Fruit fly (Drosophila melanogaster) whole organism, embryonic: ENCODE results near the gene Ac76E.
A peak's percentile ranks its signal among the peaks of the same experiment; 100 is the strongest.

ENCODE experiments used
- Adf1 ChIP-seq: fragments of 200-800 bp; sonication (Bioruptor generic); IDR thresholded peaks from 2 replicates; pipeline ENCODE4 v1.3.6; 2022; ENCODE audit warnings: missing biosample characterization, missing genetic modification characterization
- Awh ChIP-seq: fragments of 200-800 bp; sonication (Bioruptor generic); IDR thresholded peaks from 2 replicates; pipeline ENCODE4, ENCODE4 v1.3.6; 2022; ENCODE audit warnings: missing biosample characterization, missing genetic modification characterization
- Bgb ChIP-seq: fragments of 200-800 bp; sonication (Bioruptor generic); IDR thresholded peaks from 2 replicates; pipeline ENCODE4 v1.3.6; 2022; ENCODE audit warnings: missing biosample characterization, missing genetic modification characterization; ENCODE audit not compliant: partially characterized antibody
- CG10543 ChIP-seq: fragments of 200-800 bp; sonication (Bioruptor generic); optimal IDR thresholded peaks from 3 replicates; lab custom pipeline; 2017; ENCODE audit warnings: missing biosample characterization, mild to moderate bottlenecking, missing genetic modification characterization, moderate library complexity
- CG12769 ChIP-seq: fragments of 200-800 bp; sonication (Bioruptor generic); optimal IDR thresholded peaks from 2 replicates; lab custom pipeline; 2019; ENCODE audit warnings: missing biosample characterization, mild to moderate bottlenecking, missing genetic modification characterization, moderate library complexity
- CG13287 ChIP-seq: fragments of 200-800 bp; sonication (Bioruptor generic); IDR thresholded peaks from 2 replicates; pipeline ENCODE4 v1.3.6; 2022; ENCODE audit warnings: missing biosample characterization, missing genetic modification characterization; ENCODE audit not compliant: partially characterized antibody
- CG15073 ChIP-seq: fragments of 200-800 bp; sonication (Bioruptor generic); optimal IDR thresholded peaks from 2 replicates; lab custom pipeline; 2016; ENCODE audit warnings: missing biosample characterization, missing genetic modification characterization
- CG15696 ChIP-seq: fragments of 200-800 bp; sonication (Bioruptor generic); optimal IDR thresholded peaks from 2 replicates; lab custom pipeline; 2019; ENCODE audit warnings: missing biosample characterization, mild to moderate bottlenecking, missing genetic modification characterization, moderate library complexity
- CG1602 ChIP-seq: fragments of 200-800 bp; sonication (Bioruptor generic); optimal IDR thresholded peaks from 3 replicates; lab custom pipeline; 2016; ENCODE audit warnings: missing biosample characterization, missing genetic modification characterization
- CG2199 ChIP-seq: fragments of 200-800 bp; sonication (Bioruptor generic); IDR thresholded peaks from 3 replicates; pipeline ENCODE4 v1.3.6; 2022; ENCODE audit warnings: missing biosample characterization, missing genetic modification characterization
- CG30020 ChIP-seq: fragments of 200-800 bp; optimal IDR thresholded peaks from 2 replicates; lab custom pipeline; 2019; ENCODE audit warnings: missing biosample characterization, mild to moderate bottlenecking, missing genetic modification characterization, moderate library complexity
- CG30431 ChIP-seq: fragments of 200-800 bp; sonication (Bioruptor generic); optimal IDR thresholded peaks from 2 replicates; lab custom pipeline; 2017; ENCODE audit warnings: missing biosample characterization, missing genetic modification characterization
- CG32532 ChIP-seq: fragments of 200-800 bp; sonication (Bioruptor generic); IDR thresholded peaks from 2 replicates; pipeline ENCODE4 v1.3.6; 2022; ENCODE audit warnings: missing biosample characterization, missing genetic modification characterization
- CG32767 ChIP-seq: fragments of 200-800 bp; sonication (Bioruptor generic); IDR thresholded peaks from 2 replicates; pipeline ENCODE4 v1.3.6; 2022; ENCODE audit warnings: missing biosample characterization, missing genetic modification characterization
- CG33213 ChIP-seq: fragments of 200-800 bp; sonication (Bioruptor generic); optimal IDR thresholded peaks from 3 replicates; lab custom pipeline; 2016; ENCODE audit warnings: missing biosample characterization, missing genetic modification characterization
- CG3726 ChIP-seq: fragments of 200-800 bp; sonication (Bioruptor generic); IDR thresholded peaks from 3 replicates; pipeline ENCODE4, ENCODE4 v1.3.6; 2022; ENCODE audit warnings: missing biosample characterization, missing genetic modification characterization
- CG4617 ChIP-seq: fragments of 200-800 bp; sonication (Bioruptor generic); optimal IDR thresholded peaks from 3 replicates; lab custom pipeline; 2016; ENCODE audit warnings: missing biosample characterization, missing genetic modification characterization, borderline replicate concordance
- CG4730 ChIP-seq: fragments of 200-800 bp; sonication (Bioruptor generic); IDR thresholded peaks from 2 replicates; pipeline ENCODE4 v1.3.6; 2022; ENCODE audit warnings: missing biosample characterization, missing genetic modification characterization
- CG6765 ChIP-seq: fragments of 200-800 bp; sonication (Bioruptor generic); optimal IDR thresholded peaks from 3 replicates; lab custom pipeline; 2017; ENCODE audit warnings: missing biosample characterization, mild to moderate bottlenecking, missing genetic modification characterization
- CG6813 ChIP-seq: fragments of 200-800 bp; sonication (Bioruptor generic); optimal IDR thresholded peaks from 2 replicates; lab custom pipeline; 2017; ENCODE audit warnings: missing biosample characterization, missing genetic modification characterization, mild to moderate bottlenecking, moderate library complexity, missing genetic modification reagents
- CG9215 ChIP-seq: fragments of 200-800 bp; sonication (Bioruptor generic); IDR thresholded peaks from 2 replicates; pipeline ENCODE4 v1.3.6; 2022; ENCODE audit warnings: missing biosample characterization, missing genetic modification characterization
- D19A ChIP-seq: fragments of 200-800 bp; optimal IDR thresholded peaks from 3 replicates; lab custom pipeline; 2019; ENCODE audit warnings: missing biosample characterization, mild to moderate bottlenecking, missing genetic modification characterization, moderate library complexity
- Deaf1 ChIP-seq: fragments of 200-800 bp; optimal IDR thresholded peaks from 3 replicates; lab custom pipeline; 2019; ENCODE audit warnings: missing biosample characterization, mild to moderate bottlenecking, missing genetic modification characterization, moderate library complexity
- Dip3 ChIP-seq: fragments of 200-800 bp; sonication (Bioruptor generic); optimal IDR thresholded peaks from 3 replicates; lab custom pipeline; 2016; ENCODE audit warnings: missing biosample characterization, missing genetic modification characterization
- Eip74EF ChIP-seq, 2 experiments: fragments of 200-800 bp in 1 of 2; fragments of >200 bp in 1 of 2; sonication (Bioruptor generic) in 1 of 2; optimal IDR thresholded peaks; 2 replicates each; lab custom pipeline; 2017 to 2019; ENCODE audit warnings: missing biosample characterization in 2 of 2, missing genetic modification characterization in 2 of 2, mild to moderate bottlenecking in 1 of 2, moderate library complexity in 1 of 2
- Kr ChIP-seq: fragments of 200-800 bp; sonication (Bioruptor generic); optimal IDR thresholded peaks from 2 replicates; lab custom pipeline; 2017; ENCODE audit warnings: missing biosample characterization, mild to moderate bottlenecking, missing genetic modification characterization
- ab ChIP-seq: fragments of 200-800 bp; sonication (Bioruptor generic); optimal IDR thresholded peaks from 2 replicates; lab custom pipeline; 2016; ENCODE audit warnings: missing biosample characterization, missing genetic modification characterization
- abd-A ChIP-seq: fragments of 200-800 bp; sonication (Bioruptor generic); optimal IDR thresholded peaks from 3 replicates; lab custom pipeline; 2019; ENCODE audit warnings: missing biosample characterization, mild to moderate bottlenecking, missing genetic modification characterization, moderate library complexity
- ase ChIP-seq: fragments of 200-800 bp; sonication (Bioruptor generic); IDR thresholded peaks from 3 replicates; pipeline ENCODE4 v1.3.6; 2022; ENCODE audit warnings: missing biosample characterization, missing genetic modification characterization
- bbx ChIP-seq: fragments of 200-800 bp; sonication (Bioruptor generic); IDR thresholded peaks from 2 replicates; pipeline ENCODE4 v1.3.6; 2022; ENCODE audit warnings: missing biosample characterization, missing genetic modification characterization; ENCODE audit not compliant: partially characterized antibody
- btn ChIP-seq: fragments of 200-800 bp; sonication (Bioruptor generic); optimal IDR thresholded peaks from 2 replicates; lab custom pipeline; 2016; ENCODE audit warnings: missing biosample characterization, missing genetic modification characterization
- cg ChIP-seq: fragments of 200-800 bp; sonication (Bioruptor generic); optimal IDR thresholded peaks from 3 replicates; lab custom pipeline; 2019; ENCODE audit warnings: missing biosample characterization, mild to moderate bottlenecking, missing genetic modification characterization, moderate library complexity
- ci ChIP-seq: fragments of 200-800 bp; sonication (Bioruptor generic); IDR thresholded peaks from 3 replicates; pipeline ENCODE4 v1.3.6; 2022; ENCODE audit warnings: missing biosample characterization, missing genetic modification characterization
- en ChIP-seq: fragments of 200-800 bp; sonication (Bioruptor generic); optimal IDR thresholded peaks from 2 replicates; lab custom pipeline; 2016; ENCODE audit warnings: missing biosample characterization, missing genetic modification characterization
- esg ChIP-seq: fragments of 200-800 bp; sonication (Bioruptor generic); conservative IDR thresholded peaks from 2 replicates; pipeline ENCODE4 v1.3.6; 2022; ENCODE audit warnings: missing biosample characterization, missing genetic modification characterization
- eve ChIP-seq, 2 experiments: fragments of >200 bp; optimal IDR thresholded peaks; 2 replicates each; lab custom pipeline; 2017; ENCODE audit warnings: missing biosample characterization in 2 of 2, missing genetic modification characterization in 2 of 2
- fd64A ChIP-seq: fragments of 200-800 bp; sonication (Bioruptor generic); optimal IDR thresholded peaks from 3 replicates; lab custom pipeline; 2018; ENCODE audit warnings: missing biosample characterization, mild to moderate bottlenecking, missing genetic modification characterization
- fd96Cb ChIP-seq: fragments of 200-800 bp; sonication (Bioruptor generic); optimal IDR thresholded peaks from 2 replicates; lab custom pipeline; 2018; ENCODE audit warnings: missing biosample characterization, mild to moderate bottlenecking, missing genetic modification characterization, moderate library complexity
- gfzf ChIP-seq: fragments of 200-800 bp; sonication (Bioruptor generic); optimal IDR thresholded peaks from 2 replicates; lab custom pipeline; 2016; ENCODE audit warnings: missing biosample characterization, mild to moderate bottlenecking, missing genetic modification characterization, moderate library complexity
- ind ChIP-seq: fragments of 200-800 bp; sonication (Bioruptor generic); optimal IDR thresholded peaks from 3 replicates; lab custom pipeline; 2016; ENCODE audit warnings: missing biosample characterization, missing genetic modification characterization
- jumu ChIP-seq: fragments of 200-800 bp; sonication (Bioruptor generic); optimal IDR thresholded peaks from 3 replicates; lab custom pipeline; 2016; ENCODE audit warnings: missing biosample characterization, missing genetic modification characterization
- kay ChIP-seq: fragments of 200-800 bp; sonication (Bioruptor generic); optimal IDR thresholded peaks from 2 replicates; lab custom pipeline; 2016; ENCODE audit warnings: missing biosample characterization, missing genetic modification characterization
- kni ChIP-seq: fragments of 200-800 bp; sonication (Bioruptor generic); optimal IDR thresholded peaks from 3 replicates; lab custom pipeline; 2017; ENCODE audit warnings: mild to moderate bottlenecking, missing biosample characterization, missing genetic modification reagents, missing genetic modification characterization
- pnt ChIP-seq: fragments of 200-800 bp; sonication (Bioruptor generic); optimal IDR thresholded peaks from 3 replicates; lab custom pipeline; 2016; ENCODE audit warnings: missing biosample characterization, missing genetic modification characterization
- pros ChIP-seq: fragments of 200-800 bp; sonication (Bioruptor generic); optimal IDR thresholded peaks from 3 replicates; lab custom pipeline; 2019; ENCODE audit warnings: missing biosample characterization, mild to moderate bottlenecking, missing genetic modification characterization, moderate library complexity
- sd ChIP-seq: fragments of 200-800 bp; sonication (Bioruptor generic); optimal IDR thresholded peaks from 3 replicates; lab custom pipeline; 2018; ENCODE audit warnings: missing biosample characterization, mild to moderate bottlenecking, missing genetic modification characterization, moderate library complexity
- shn ChIP-seq: fragments of 200-800 bp; sonication (Bioruptor generic); optimal IDR thresholded peaks from 3 replicates; lab custom pipeline; 2016; ENCODE audit warnings: missing biosample characterization, missing genetic modification characterization
- stwl ChIP-seq: fragments of 200-800 bp; sonication (Bioruptor generic); optimal IDR thresholded peaks from 3 replicates; lab custom pipeline; 2018; ENCODE audit warnings: missing biosample characterization, mild to moderate bottlenecking, missing genetic modification characterization, moderate library complexity
- toy ChIP-seq: fragments of 200-800 bp; sonication (Bioruptor generic); IDR thresholded peaks from 2 replicates; pipeline ENCODE4 v1.3.6; 2022; ENCODE audit warnings: missing biosample characterization, missing genetic modification characterization
- trh ChIP-seq: fragments of 200-800 bp; sonication (Bioruptor generic); optimal IDR thresholded peaks from 2 replicates; lab custom pipeline; 2016; ENCODE audit warnings: missing biosample characterization, missing genetic modification characterization

Gene Ac76E

DNA sequence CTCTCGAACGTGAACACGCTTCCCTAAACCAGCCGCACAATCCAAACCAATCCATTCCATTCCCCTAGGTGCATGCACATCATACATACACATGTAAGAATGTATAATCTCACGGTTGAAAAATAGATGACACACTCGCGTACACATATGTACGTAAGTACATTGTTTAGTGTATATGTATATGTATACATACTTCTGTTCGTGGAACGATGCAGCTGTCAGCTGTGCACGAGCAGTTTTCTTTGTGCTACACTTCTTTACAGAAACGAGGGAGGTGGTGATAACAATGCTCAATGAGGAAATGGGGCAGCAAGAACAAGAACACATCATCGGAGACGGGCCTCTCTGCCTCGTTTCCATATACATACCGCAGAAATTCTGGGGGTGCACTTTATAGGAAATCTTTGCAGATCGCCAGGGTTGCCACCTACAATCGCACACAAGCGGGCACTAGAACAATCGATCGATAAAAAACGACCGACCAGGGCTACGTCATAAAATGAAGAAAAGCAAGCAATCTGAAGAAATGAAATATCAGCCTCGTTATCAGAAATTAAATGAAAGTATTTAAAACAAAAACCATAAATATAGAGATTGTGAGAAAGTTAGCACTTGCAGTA is 39.7 kb upstream of the Ac76E start (continued):
- TF ChIP-seq CG4730 (GFP tag; lab: Robert Waterston, UW) (no peak), Bgb (GFP tag; lab: Robert Waterston, UW) (no peak), ase (GFP tag; lab: Robert Waterston, UW) (no peak), Deaf1 (tag; lab: Kevin White, UChicago) (peak; percentile 57), toy (GFP tag; lab: Robert Waterston, UW) (no peak), esg (GFP tag; lab: Robert Waterston, UW) (no peak), CG32532 (GFP tag; lab: Robert Waterston, UW) (no peak), abd-A (tag; lab: Kevin White, UChicago) (peak; percentile 22), fd96Cb (tag; lab: Kevin White, UChicago) (no peak), CG30020 (tag; lab: Kevin White, UChicago) (no peak), pnt (GFP tag; lab: Kevin White, UChicago) (no peak), kni (GFP tag; lab: Kevin White, UChicago) (peak; percentile 96), jumu (no peak), ind (GFP tag; lab: Kevin White, UChicago) (no peak), Kr (GFP tag; lab: Kevin White, UChicago) (peak; percentile 48), ci (GFP tag; lab: Robert Waterston, UW) (no peak; the same call in none of the 3 replicates), CG1602 (GFP tag; lab: Kevin White, UChicago) (no peak), fd64A (GFP tag; lab: Kevin White, UChicago) (peak; percentile 53), shn (no peak), btn (GFP tag; lab: Kevin White, UChicago) (no peak), stwl (tag; lab: Kevin White, UChicago) (peak; percentile 97), D19A (tag; lab: Kevin White, UChicago) (peak; percentile 11), CG4617 (GFP tag; lab: Kevin White, UChicago) (no peak), CG30431 (GFP tag; lab: Kevin White, UChicago) (no peak), gfzf (no peak), CG32767 (peak; percentile 81; the same call in 1 of the 2 replicates), en (GFP tag; lab: Kevin White, UChicago) (no peak), CG33213 (no peak), cg (peak; percentile 94), Awh (GFP tag; lab: Robert Waterston, UW) (no peak), CG10543 (GFP tag; lab: Kevin White, UChicago) (peak; percentile 60), sd (tag; lab: Kevin White, UChicago) (peak; percentile 68), ab (no peak), trh (GFP tag; lab: Kevin White, UChicago) (no peak), Dip3 (no peak), kay (GFP tag; lab: Kevin White, UChicago) (no peak), eve (GFP tag; optimal IDR thresholded peaks at IDR 0.05; lab: Kevin White, UChicago) (no peak), CG13287 (GFP tag; lab: Robert Waterston, UW) (no peak), CG3726 (no peak), CG15696 (tag; lab: Kevin White, UChicago) (no peak), pros (peak; percentile 97), CG6813 (GFP tag; lab: Kevin White, UChicago) (no peak), CG2199 (GFP tag; lab: Robert Waterston, UW) (peak; percentile 65; the same call in 1 of the 3 replicates), bbx (GFP tag; lab: Robert Waterston, UW) (peak; percentile 61; the same call in 1 of the 2 replicates), Eip74EF (GFP tag; optimal IDR thresholded peaks at IDR 0.05; lab: Kevin White, UChicago) (peak in 1 of 2 experiments; percentile 23), Adf1 (GFP tag; lab: Robert Waterston, UW) (no peak), CG12769 (peak; percentile 44), CG9215 (GFP tag; lab: Robert Waterston, UW) (no peak), CG6765 (GFP tag; lab: Kevin White, UChicago) (no peak), CG15073 (GFP tag; lab: Kevin White, UChicago) (no peak)
